Fruit fly (Drosophila melanogaster) whole organism, embryonic: ENCODE measurements around the gene Irbp18.

Source experiments
- CG11093 ChIP-seq: fragments of 200-800 bp; sonication (Bioruptor generic); IDR thresholded peaks from 3 replicates; pipeline ENCODE4 v1.3.6; 2022; ENCODE audit warnings: missing biosample characterization, missing genetic modification characterization
- CG14667 ChIP-seq: fragments of 200-800 bp; sonication (Bioruptor generic); IDR thresholded peaks from 2 replicates; pipeline ENCODE4 v1.3.6; 2022; ENCODE audit warnings: missing biosample characterization, missing genetic modification characterization
- GATAe ChIP-seq: fragments of 200-800 bp; sonication (Bioruptor generic); conservative IDR thresholded peaks from 2 replicates; pipeline ENCODE4 v1.3.6; 2022; ENCODE audit warnings: missing biosample characterization, missing genetic modification characterization
- HLH4C ChIP-seq: fragments of 200-800 bp; sonication (Bioruptor generic); IDR thresholded peaks from 3 replicates; pipeline ENCODE4 v1.3.6; 2022; ENCODE audit warnings: missing biosample characterization, missing genetic modification characterization; ENCODE audit not compliant: partially characterized antibody
- Hr39 ChIP-seq: fragments of >200 bp; optimal IDR thresholded peaks from 2 replicates; lab custom pipeline; 2017
- Vsx1 ChIP-seq: fragments of 200-800 bp; sonication (Bioruptor generic); optimal IDR thresholded peaks from 2 replicates; lab custom pipeline; 2017; ENCODE audit warnings: missing biosample characterization, mild to moderate bottlenecking, missing genetic modification characterization, missing genetic modification reagents
- Xrp1 ChIP-seq: fragments of 200-800 bp; sonication (Bioruptor generic); IDR thresholded peaks from 2 replicates; pipeline ENCODE4 v1.3.6; 2022; ENCODE audit warnings: missing biosample characterization, missing genetic modification characterization
- lbe ChIP-seq: fragments of 200-800 bp; sonication (Bioruptor generic); optimal IDR thresholded peaks from 2 replicates; lab custom pipeline; 2016; ENCODE audit warnings: missing biosample characterization, mild to moderate bottlenecking, missing genetic modification characterization

dm6 chr3L:11089805-11090440, 8.1 kb downstream of the Irbp18 start:
- TF ChIP-seq Vsx1 (peak; percentile 83), CG11093 (peak; percentile 72), Xrp1 (peak; percentile 87), GATAe (GFP tag; lab: Robert Waterston, UW) (no peak), lbe (GFP tag; lab: Kevin White, UChicago) (peak; percentile 66), CG14667 (GFP tag; lab: Robert Waterston, UW) (peak; percentile 67; the same call in 1 of the 2 replicates), Hr39 (lab: Kevin White, UChicago) (no peak), HLH4C (GFP tag; lab: Robert Waterston, UW) (peak; percentile 43; the same call in 1 of the 3 replicates)
